Worm (Caenorhabditis elegans): ENCODE measurements around the gene syd-1.

syd-1 gene

ce11 chrII:7594812-7595211 lies at the start of gene syd-1:
TSS of gene syd-1 (minus strand) at chrII:7594912.
- TF ChIP-seq unc-62 (GFP tag; optimal IDR thresholded peaks at IDR 0.05), result no peak

ce11 chrII:7643214-7643613 lies 48.5 kb upstream of the syd-1 start:
- no peak for TF ChIP-seq unc-62 (GFP tag; optimal IDR thresholded peaks at IDR 0.05)

- no peak for TF ChIP-seq unc-62 (GFP tag; optimal IDR thresholded peaks at IDR 0.05)
Observed at ce11 chrII:7642016-7642653, 47.4 kb upstream of the syd-1 start.

- TF ChIP-seq unc-62 (GFP tag; optimal IDR thresholded peaks at IDR 0.05), result no peak
Observed at ce11 chrII:7640161-7640841, 45.6 kb upstream of the syd-1 start.

- TF ChIP-seq unc-62 (GFP tag; optimal IDR thresholded peaks at IDR 0.05), result no peak
Observed at ce11 chrII:7639036-7639435, 44.3 kb upstream of the syd-1 start.

ce11 chrII:7636941-7637340 lies 42.2 kb upstream of the syd-1 start:
- TF ChIP-seq unc-62 (GFP tag; optimal IDR thresholded peaks at IDR 0.05), result no peak

ce11 chrII:7635296-7635695 lies 40.6 kb upstream of the syd-1 start:
- no peak for TF ChIP-seq unc-62 (GFP tag; optimal IDR thresholded peaks at IDR 0.05)

- TF ChIP-seq unc-62 (GFP tag; optimal IDR thresholded peaks at IDR 0.05), result no peak
Observed at ce11 chrII:7631677-7632210, 37.0 kb upstream of the syd-1 start.

ce11 chrII:7631171-7631570 lies 36.5 kb upstream of the syd-1 start:
- no peak for TF ChIP-seq unc-62 (GFP tag; optimal IDR thresholded peaks at IDR 0.05)

- no peak for TF ChIP-seq unc-62 (GFP tag; optimal IDR thresholded peaks at IDR 0.05)
Observed at ce11 chrII:7630052-7630451, 35.3 kb upstream of the syd-1 start.

ce11 chrII:7628640-7629039 lies 33.9 kb upstream of the syd-1 start:
- TF ChIP-seq unc-62 (GFP tag; optimal IDR thresholded peaks at IDR 0.05), result no peak

- TF ChIP-seq unc-62 (GFP tag; optimal IDR thresholded peaks at IDR 0.05), result no peak
Observed at ce11 chrII:7624995-7625394, 30.3 kb upstream of the syd-1 start.

ce11 chrII:7624272-7624671 lies 29.6 kb upstream of the syd-1 start:
- no peak for TF ChIP-seq unc-62 (GFP tag; optimal IDR thresholded peaks at IDR 0.05)

- TF ChIP-seq unc-62 (GFP tag; optimal IDR thresholded peaks at IDR 0.05), result no peak
Observed at ce11 chrII:7623466-7623865, 28.8 kb upstream of the syd-1 start.

ce11 chrII:7621513-7621912 lies 26.8 kb upstream of the syd-1 start:
- TF ChIP-seq unc-62 (GFP tag; optimal IDR thresholded peaks at IDR 0.05), result no peak

- no peak for TF ChIP-seq unc-62 (GFP tag; optimal IDR thresholded peaks at IDR 0.05)
Observed at ce11 chrII:7620413-7620812, 25.7 kb upstream of the syd-1 start, which contains the start of gene R07G3.8. TSS of gene R07G3.8 (minus strand) at chrII:7620513.

- no peak for TF ChIP-seq unc-62 (GFP tag; optimal IDR thresholded peaks at IDR 0.05)
Observed at ce11 chrII:7618212-7618611, 23.5 kb upstream of the syd-1 start.
